Worm (Caenorhabditis elegans) whole organism, dauer: ENCODE data around the gene Y116F11B.2.

Experiments used
- unc-62 ChIP-seq: sonication (generic microtip); optimal IDR thresholded peaks from 2 replicates; lab custom pipeline; 2017; ENCODE audit warnings: missing biosample characterization, missing genetic modification reagents, missing genetic modification characterization

The Y116F11B.2 gene

ce11 chrV:19783829-19784228 is 17.1 kb downstream of the Y116F11B.2 start, which contains the start of gene srt-45:
TSS of gene srt-45 (plus strand) at chrV:19784129.
- TF ChIP-seq unc-62 (GFP tag; lab: Kevin White, UChicago): no peak

- TF ChIP-seq unc-62 (GFP tag; lab: Kevin White, UChicago): no peak
Observed at ce11 chrV:19779220-19779619, 21.7 kb downstream of the Y116F11B.2 start.

DNA sequence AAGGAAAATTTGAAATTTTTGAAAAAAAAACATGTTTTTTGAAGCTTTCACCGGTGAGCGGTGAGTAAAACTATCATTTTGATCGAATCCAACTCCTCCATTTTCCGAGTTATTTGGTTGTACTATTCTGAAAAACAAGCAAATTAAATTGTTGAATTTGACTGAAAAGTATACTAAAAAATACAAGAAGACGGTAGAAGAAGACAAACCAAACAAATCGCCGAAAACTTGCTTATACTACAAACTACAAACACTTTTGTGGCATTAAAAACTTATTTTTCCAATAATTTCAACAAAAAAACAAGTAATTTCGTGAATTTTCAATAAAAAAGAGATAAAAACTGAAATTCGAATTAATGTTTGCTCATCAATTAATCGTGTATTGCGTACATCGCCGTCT is 22.3 kb downstream of the Y116F11B.2 start, which contains the start of gene fbxa-194:
fbxa-194 (minus strand) TSS at position 101 of the 400 bp plus-strand sequence.
- no peak for TF ChIP-seq unc-62 (GFP tag; lab: Kevin White, UChicago)

DNA sequence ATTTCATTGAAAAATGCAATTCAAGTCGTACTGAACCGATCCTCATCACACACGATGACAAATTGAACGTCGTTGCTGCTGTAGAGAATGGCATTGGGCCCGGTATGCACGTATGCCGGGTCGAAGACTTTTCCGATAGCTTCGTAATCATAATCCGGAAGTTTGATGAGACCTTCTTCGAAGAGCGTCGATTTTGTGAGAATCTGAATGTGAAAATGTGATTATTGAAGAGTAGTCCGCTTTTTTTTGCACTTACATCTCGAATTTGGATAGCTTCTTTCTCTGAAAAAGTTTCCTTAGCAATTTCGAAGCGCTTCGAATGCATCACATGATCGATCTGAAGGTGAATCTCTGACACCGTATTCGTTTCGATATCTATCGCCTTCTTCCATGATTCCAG is 23.7 kb downstream of the Y116F11B.2 start, which contains the start of gene fbxa-118:
fbxa-118 (minus strand) TSS at position 101 of the 400 bp plus-strand sequence.
- no peak for TF ChIP-seq unc-62 (GFP tag; lab: Kevin White, UChicago)

DNA sequence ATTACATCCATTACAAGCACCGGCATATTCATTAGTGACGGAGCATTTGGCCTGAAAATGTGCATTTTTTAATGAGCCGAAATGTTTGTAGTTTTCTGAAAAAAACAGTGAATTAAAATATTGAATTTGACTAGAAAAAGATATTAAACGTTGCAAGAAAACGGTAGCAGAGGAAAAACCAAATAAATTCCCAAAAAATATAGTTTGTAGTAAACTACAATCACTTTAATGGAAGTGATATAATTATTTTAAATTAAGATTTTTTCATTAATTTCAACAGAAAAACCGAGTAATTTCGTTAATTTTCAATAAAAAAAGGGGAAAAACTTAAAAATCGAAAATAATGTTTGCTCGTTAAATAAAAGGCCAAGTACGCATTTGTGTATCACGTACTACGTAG is 29.3 kb downstream of the Y116F11B.2 start, which contains the start of gene M162.15:
M162.15 (minus strand) TSS at position 101 of the 400 bp plus-strand sequence.
- no peak for TF ChIP-seq unc-62 (GFP tag; lab: Kevin White, UChicago)

- no peak for TF ChIP-seq unc-62 (GFP tag; lab: Kevin White, UChicago)
Observed at ce11 chrV:19767719-19768118, 33.2 kb downstream of the Y116F11B.2 start.

DNA sequence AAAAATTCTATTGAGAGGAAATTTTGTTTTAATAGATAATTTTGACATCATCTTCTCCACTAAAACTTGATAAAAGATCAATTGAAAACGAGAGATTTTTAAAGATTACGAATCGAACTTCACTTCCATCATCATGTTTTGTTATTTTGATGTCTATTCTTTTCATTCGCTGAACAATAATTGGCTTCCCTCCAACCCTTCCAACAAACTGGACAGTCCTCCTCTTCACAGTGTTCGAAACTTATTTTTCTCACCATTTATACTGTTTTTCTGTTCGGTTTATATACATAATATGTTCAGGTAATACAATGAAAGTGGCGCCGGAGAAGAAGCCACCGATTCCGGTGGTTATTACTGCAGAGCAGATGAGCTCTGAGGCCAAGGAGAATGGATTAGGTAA is 40.2 kb downstream of the Y116F11B.2 start, which contains the start of gene M162.5:
M162.5 (plus strand) TSS at position 301 of the 400 bp plus-strand sequence.
- TF ChIP-seq unc-62 (GFP tag; lab: Kevin White, UChicago): no peak

ce11 chrV:19759282-19759681 is 41.7 kb downstream of the Y116F11B.2 start:
- TF ChIP-seq unc-62 (GFP tag; lab: Kevin White, UChicago): no peak

- no peak for TF ChIP-seq unc-62 (GFP tag; lab: Kevin White, UChicago)
Observed at ce11 chrV:19756253-19756652, 44.7 kb downstream of the Y116F11B.2 start, which contains the start of gene W04E12.9. TSS of gene W04E12.9 (plus strand) at chrV:19756553.

DNA sequence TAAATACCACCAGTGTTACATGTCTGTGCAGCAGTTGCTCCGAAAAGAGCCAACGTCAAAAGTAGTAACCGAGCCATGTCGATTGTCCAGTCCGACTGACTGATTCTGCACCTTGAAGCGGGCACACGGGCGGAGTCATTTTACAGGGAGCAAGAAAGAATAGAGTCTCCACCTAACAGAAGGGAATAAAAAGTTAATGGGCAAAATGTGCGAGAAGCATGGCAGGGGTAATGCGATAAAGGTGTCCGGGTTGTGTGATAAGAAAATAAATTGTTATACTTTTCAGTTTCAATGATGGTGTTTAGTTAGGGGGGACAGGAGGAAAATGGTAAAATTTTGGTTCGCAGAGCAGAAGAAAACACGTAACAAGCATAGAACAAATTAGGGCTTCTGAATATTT is 45.7 kb downstream of the Y116F11B.2 start, which contains the start of gene clec-50:
clec-50 (minus strand) TSS at position 109 of the 400 bp plus-strand sequence.
- TF ChIP-seq unc-62 (GFP tag; lab: Kevin White, UChicago): no peak

DNA sequence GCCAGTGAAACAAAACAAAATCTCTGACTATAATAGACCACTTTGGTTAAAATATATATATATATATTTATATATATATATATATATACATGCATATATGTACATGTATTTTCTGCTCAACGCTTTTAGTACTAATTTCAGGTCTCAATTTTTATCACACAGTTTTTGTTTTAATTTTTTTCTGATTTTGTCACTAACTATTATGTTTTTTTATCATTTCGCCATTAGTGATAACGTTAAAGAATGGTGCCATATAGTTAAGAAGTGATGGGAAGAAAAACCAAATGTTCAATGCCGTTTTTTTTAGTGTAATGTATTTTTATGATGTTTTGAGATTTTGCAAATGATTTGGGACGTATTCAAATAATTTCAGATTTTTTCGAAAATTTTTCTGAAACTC is 46.6 kb downstream of the Y116F11B.2 start:
- no peak for TF ChIP-seq unc-62 (GFP tag; lab: Kevin White, UChicago)

DNA sequence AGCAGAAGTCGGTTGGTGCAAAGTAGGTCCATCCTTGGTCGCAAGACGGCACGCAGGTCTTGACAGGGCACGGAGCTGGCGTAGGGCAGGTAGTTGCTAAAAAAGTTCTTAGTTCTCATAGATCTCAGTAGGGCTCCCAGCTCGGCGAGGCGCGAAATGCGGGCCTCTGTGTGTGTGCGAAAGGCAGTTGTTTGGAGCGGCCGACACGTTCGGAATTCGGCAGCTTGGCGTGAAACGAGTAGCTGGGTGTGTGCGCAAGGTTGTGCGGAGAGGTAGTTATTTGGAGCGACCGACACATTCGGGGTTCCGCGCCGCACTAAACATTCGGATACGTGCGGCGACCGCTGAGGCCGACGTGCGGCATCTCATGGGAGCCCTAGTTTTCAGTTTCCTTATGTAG is 48.1 kb downstream of the Y116F11B.2 start:
- TF ChIP-seq unc-62 (GFP tag; lab: Kevin White, UChicago): no peak

DNA sequence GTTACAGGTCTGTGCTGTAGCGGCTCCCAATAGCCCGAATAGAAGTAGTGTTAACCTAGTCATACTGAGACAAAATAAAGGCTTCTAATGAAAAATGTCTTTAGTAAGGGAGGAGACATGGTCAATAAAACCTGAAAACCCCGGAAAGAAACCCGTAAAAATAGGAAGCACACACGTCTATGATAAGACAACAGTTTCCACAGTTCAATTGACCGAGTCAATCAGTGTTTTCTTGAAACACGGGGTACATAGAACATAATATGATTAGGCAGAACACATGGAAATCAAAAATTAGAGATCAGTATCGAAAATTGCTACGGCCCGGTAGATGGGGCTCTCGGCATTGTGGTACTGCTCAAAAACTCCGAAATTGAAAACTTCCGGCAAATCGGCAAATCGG is 49.8 kb downstream of the Y116F11B.2 start, which contains the start of gene clec-49:
clec-49 (minus strand) TSS at position 103 of the 400 bp plus-strand sequence.
- no peak for TF ChIP-seq unc-62 (GFP tag; lab: Kevin White, UChicago)
